Fruit fly (Drosophila melanogaster) whole organism, wandering third instar larva: ENCODE results near the gene Capr.

Experiments used
- Abd-B ChIP-seq: fragments of >200 bp; optimal IDR thresholded peaks from 2 replicates; lab custom pipeline; 2017; ENCODE audit warnings: missing biosample characterization, missing genetic modification characterization
- CG9705 ChIP-seq: fragments of 200-800 bp; sonication (Bioruptor generic); optimal IDR thresholded peaks from 2 replicates; lab custom pipeline; 2018; ENCODE audit warnings: missing biosample characterization, mild to moderate bottlenecking, missing genetic modification characterization
- CrebA ChIP-seq: fragments of 200-800 bp; sonication (Bioruptor generic); optimal IDR thresholded peaks from 2 replicates; lab custom pipeline; 2016; ENCODE audit warnings: missing biosample characterization, mild to moderate bottlenecking, missing genetic modification characterization, borderline replicate concordance
- Dif ChIP-seq: fragments of 200-275, 200-300 bp; sonication (Bioruptor generic); optimal IDR thresholded peaks from 2 replicates; lab custom pipeline; 2018; ENCODE audit warnings: missing biosample characterization, missing genetic modification characterization; ENCODE audit not compliant: partially characterized antibody
- GATAd ChIP-seq: sonication (Bioruptor generic); optimal IDR thresholded peaks from 2 replicates; lab custom pipeline; 2016; ENCODE audit warnings: missing biosample characterization, missing genetic modification characterization
- HLH106 ChIP-seq: fragments of 200-800 bp; optimal IDR thresholded peaks from 3 replicates; lab custom pipeline; 2019; ENCODE audit warnings: missing biosample characterization, mild to moderate bottlenecking, missing genetic modification characterization, moderate library complexity
- Hnf4 ChIP-seq: fragments of 200-800 bp; sonication (Bioruptor generic); optimal IDR thresholded peaks from 2 replicates; lab custom pipeline; 2016; ENCODE audit warnings: missing biosample characterization, mild to moderate bottlenecking, missing genetic modification characterization
- Hr78 ChIP-seq: fragments of >200 bp; optimal IDR thresholded peaks from 2 replicates; lab custom pipeline; 2017; ENCODE audit warnings: missing biosample characterization, missing genetic modification characterization
- Hr83 ChIP-seq: fragments of 200-300 bp; sonication (Bioruptor generic); optimal IDR thresholded peaks from 2 replicates; lab custom pipeline; 2016; ENCODE audit warnings: missing biosample characterization, mild to moderate bottlenecking, missing genetic modification characterization, moderate library complexity; ENCODE audit not compliant: poor library complexity, severe bottlenecking
- Mio ChIP-seq: sonication (Bioruptor generic); optimal IDR thresholded peaks from 2 replicates; lab custom pipeline; 2016; ENCODE audit warnings: missing biosample characterization, missing genetic modification characterization
- Myc ChIP-seq: fragments of >200 bp; optimal IDR thresholded peaks from 2 replicates; lab custom pipeline; 2017
- N ChIP-seq: fragments of >200 bp; optimal IDR thresholded peaks from 2 replicates; lab custom pipeline; 2018; ENCODE audit warnings: missing biosample characterization, missing external identifiers, missing genetic modification characterization
- Rel ChIP-seq, 2 experiments: fragments of 200-800 bp; sonication (Bioruptor generic) in 1 of 2; optimal IDR thresholded peaks; 2 replicates in 1 of 2; 3 replicates in 1 of 2; lab custom pipeline; 2016 to 2019; ENCODE audit warnings: mild to moderate bottlenecking in 2 of 2, missing biosample characterization in 2 of 2, missing genetic modification characterization in 2 of 2, moderate library complexity in 1 of 2
- Sp1 ChIP-seq: fragments of 200-800 bp; sonication (Bioruptor generic); optimal IDR thresholded peaks from 3 replicates; lab custom pipeline; 2019; ENCODE audit warnings: missing biosample characterization, mild to moderate bottlenecking, missing genetic modification characterization, moderate library complexity
- Vsx2 ChIP-seq: fragments of 200-300, 225-300 bp; sonication (Bioruptor generic); optimal IDR thresholded peaks from 2 replicates; lab custom pipeline; 2018; ENCODE audit warnings: missing biosample characterization, missing genetic modification characterization; ENCODE audit not compliant: partially characterized antibody
- br ChIP-seq: fragments of 200-800 bp; sonication (Bioruptor generic); optimal IDR thresholded peaks from 2 replicates; lab custom pipeline; 2016; ENCODE audit warnings: missing biosample characterization, missing genetic modification characterization
- brk ChIP-seq: fragments of 200-800 bp; sonication (Bioruptor generic); optimal IDR thresholded peaks from 2 replicates; lab custom pipeline; 2016; ENCODE audit warnings: missing biosample characterization, mild to moderate bottlenecking, missing genetic modification characterization
- dl ChIP-seq, 2 experiments: fragments of 175-275, 200-275 bp in 1 of 2; fragments of 200-275 bp in 1 of 2; sonication (Bioruptor generic); optimal IDR thresholded peaks; lab custom pipeline; 2018; ENCODE audit warnings: mild to moderate bottlenecking in 2 of 2, missing biosample characterization in 2 of 2, missing genetic modification characterization in 2 of 2, moderate library complexity in 2 of 2; ENCODE audit not compliant: partially characterized antibody in 2 of 2, insufficient read depth in 1 of 2
- dmrt93B ChIP-seq: fragments of 200-800 bp; sonication (Bioruptor generic); optimal IDR thresholded peaks from 2 replicates; lab custom pipeline; 2018; ENCODE audit warnings: missing biosample characterization, mild to moderate bottlenecking, missing genetic modification characterization
- foxo ChIP-seq, 2 experiments: fragments of 200-800 bp; sonication (Bioruptor generic); optimal IDR thresholded peaks; 2 replicates in 1 of 2; 3 replicates in 1 of 2; lab custom pipeline; 2016 to 2017; ENCODE audit warnings: missing biosample characterization in 2 of 2, missing genetic modification characterization in 2 of 2
- fru ChIP-seq: fragments of 200-800 bp; sonication (Bioruptor generic); optimal IDR thresholded peaks from 3 replicates; lab custom pipeline; 2016; ENCODE audit warnings: missing biosample characterization, mild to moderate bottlenecking, missing genetic modification characterization
- jim ChIP-seq: fragments of 175-275, 200-325 bp; sonication (Bioruptor generic); optimal IDR thresholded peaks from 2 replicates; lab custom pipeline; 2016; ENCODE audit warnings: missing biosample characterization, mild to moderate bottlenecking, missing genetic modification characterization
- lola ChIP-seq: fragments of >200 bp; optimal IDR thresholded peaks from 2 replicates; lab custom pipeline; 2017; ENCODE audit warnings: missing biosample characterization, missing genetic modification characterization
- pan ChIP-seq: fragments of >200 bp; optimal IDR thresholded peaks from 2 replicates; lab custom pipeline; 2017
- rgr ChIP-seq: fragments of 200-800 bp; sonication (Bioruptor generic); optimal IDR thresholded peaks from 3 replicates; lab custom pipeline; 2016; ENCODE audit warnings: missing biosample characterization, mild to moderate bottlenecking, missing genetic modification characterization
- sage ChIP-seq: fragments of 200-800 bp; sonication (Bioruptor generic); optimal IDR thresholded peaks from 2 replicates; lab custom pipeline; 2016; ENCODE audit warnings: missing biosample characterization, mild to moderate bottlenecking, missing genetic modification characterization
- sv ChIP-seq: fragments of 200-800 bp; sonication (Bioruptor generic); optimal IDR thresholded peaks from 3 replicates; lab custom pipeline; 2016; ENCODE audit warnings: missing biosample characterization, missing genetic modification characterization
- tai ChIP-seq: sonication (Bioruptor generic); optimal IDR thresholded peaks from 2 replicates; lab custom pipeline; 2016; ENCODE audit warnings: missing biosample characterization, missing genetic modification characterization
- usp ChIP-seq: fragments of >200 bp; optimal IDR thresholded peaks from 2 replicates; lab custom pipeline; 2017; ENCODE audit warnings: missing biosample characterization, missing genetic modification characterization
- woc ChIP-seq: sonication (Bioruptor generic); optimal IDR thresholded peaks from 2 replicates; lab custom pipeline; 2016; ENCODE audit warnings: missing biosample characterization, mild to moderate bottlenecking, missing genetic modification characterization

The Capr gene

dm6 chr3L:18627657-18628455 lies 45.3 kb downstream of the Capr start:
- TF ChIP-seq Dif (GFP tag; lab: Kevin White, UChicago) = peak; percentile 44
- peak in 1 of 2 experiments; percentile 22 for TF ChIP-seq dl (GFP tag; optimal IDR thresholded peaks at IDR 0.05; lab: Kevin White, UChicago; ENCODE audit: insufficient read depth in 1 of 2, partially characterized antibody in 2 of 2)
- TF ChIP-seq Hr78 (GFP tag; lab: Kevin White, UChicago) = no peak

- TF ChIP-seq brk (GFP tag; lab: Kevin White, UChicago) (no peak), HLH106 (tag; lab: Kevin White, UChicago) (peak; percentile 6)
Measured at dm6 chr3L:18626451-18627079, 46.6 kb downstream of the Capr start.

dm6 chr3L:18625786-18626185 lies 47.3 kb downstream of the Capr start, which contains the start of gene MYPT-75D:
TSS of gene MYPT-75D (plus strand) at chr3L:18625959.
- peak; percentile 65 for TF ChIP-seq Hnf4
- TF ChIP-seq Vsx2 (GFP tag; lab: Kevin White, UChicago) = no peak
- TF ChIP-seq Sp1 = peak; percentile 25
- TF ChIP-seq Hr83 (GFP tag; lab: Kevin White, UChicago) = peak; percentile 75
- TF ChIP-seq sage = no peak
- TF ChIP-seq Rel (GFP tag; optimal IDR thresholded peaks at IDR 0.05; lab: Kevin White, UChicago) = no peak
- peak; percentile 22 for TF ChIP-seq Rel (tag; optimal IDR thresholded peaks at IDR 0.05; lab: Kevin White, UChicago)
- no peak for TF ChIP-seq Abd-B (GFP tag; lab: Kevin White, UChicago)
- TF ChIP-seq usp (GFP tag; lab: Kevin White, UChicago) = no peak
- peak; percentile 39 for TF ChIP-seq rgr (GFP tag; lab: Kevin White, UChicago)
- TF ChIP-seq tai (GFP tag; lab: Kevin White, UChicago) = peak; percentile 16
- peak; percentile 18 for TF ChIP-seq jim (GFP tag; lab: Kevin White, UChicago)
- peak in 1 of 2 experiments; percentile 27 for TF ChIP-seq dl (GFP tag; optimal IDR thresholded peaks at IDR 0.05; lab: Kevin White, UChicago; ENCODE audit: insufficient read depth in 1 of 2, partially characterized antibody in 2 of 2)
- TF ChIP-seq foxo (GFP tag; optimal IDR thresholded peaks at IDR 0.05; lab: Kevin White, UChicago) = peak in 1 of 2 experiments; percentile 21

- no peak for TF ChIP-seq dmrt93B (GFP tag; lab: Kevin White, UChicago)
- TF ChIP-seq tai (GFP tag; lab: Kevin White, UChicago) = peak; percentile 40
- TF ChIP-seq foxo (GFP tag; optimal IDR thresholded peaks at IDR 0.05; lab: Kevin White, UChicago) = peak in 1 of 2 experiments; percentile 25
- TF ChIP-seq Rel (GFP tag; optimal IDR thresholded peaks at IDR 0.05; lab: Kevin White, UChicago) = no peak
- TF ChIP-seq Rel (tag; optimal IDR thresholded peaks at IDR 0.05; lab: Kevin White, UChicago) = no peak
Measured at dm6 chr3L:18622422-18622739, 50.7 kb downstream of the Capr start, which contains the start of gene bora. TSS of gene bora (plus strand) at chr3L:18622692.

dm6 chr3L:18621735-18622421 lies 51.2 kb downstream of the Capr start, which contains the start of gene not:
TSS of gene not (minus strand) at chr3L:18622129.
- TF ChIP-seq dl (GFP tag; optimal IDR thresholded peaks at IDR 0.05; lab: Kevin White, UChicago; ENCODE audit: insufficient read depth in 1 of 2, partially characterized antibody in 2 of 2) (no peak), Hnf4 (peak; percentile 10), fru (peak; percentile 3), sage (no peak)

- TF ChIP-seq brk (GFP tag; lab: Kevin White, UChicago) = peak; percentile 10
- TF ChIP-seq br (GFP tag; lab: Kevin White, UChicago) = peak; percentile 55
- TF ChIP-seq Hnf4 = peak; percentile 51
- TF ChIP-seq lola (GFP tag; lab: Kevin White, UChicago) = no peak
- peak; percentile 7 for TF ChIP-seq rgr (GFP tag; lab: Kevin White, UChicago)
- TF ChIP-seq GATAd (GFP tag; lab: Kevin White, UChicago) = no peak
- no peak for TF ChIP-seq Abd-B (GFP tag; lab: Kevin White, UChicago)
- peak; percentile 35 for TF ChIP-seq Hr83 (GFP tag; lab: Kevin White, UChicago)
- no peak for TF ChIP-seq Hr78 (GFP tag; lab: Kevin White, UChicago)
- TF ChIP-seq Myc (lab: Kevin White, UChicago) = peak; percentile 71
- TF ChIP-seq CrebA = no peak
- no peak for TF ChIP-seq CG9705 (GFP tag; lab: Kevin White, UChicago)
- TF ChIP-seq woc (GFP tag; lab: Kevin White, UChicago) = peak; percentile 53
- TF ChIP-seq Vsx2 (GFP tag; lab: Kevin White, UChicago) = no peak
- no peak for TF ChIP-seq sage
- TF ChIP-seq Sp1 = peak; percentile 31
- no peak for TF ChIP-seq pan (lab: Kevin White, UChicago)
- peak; percentile 54 for TF ChIP-seq sv (GFP tag; lab: Kevin White, UChicago)
- no peak for TF ChIP-seq Mio
- TF ChIP-seq HLH106 (tag; lab: Kevin White, UChicago) = peak; percentile 27
- TF ChIP-seq N (GFP tag; lab: Kevin White, UChicago) = no peak
- no peak for TF ChIP-seq jim (GFP tag; lab: Kevin White, UChicago)
- TF ChIP-seq foxo (GFP tag; optimal IDR thresholded peaks at IDR 0.05; lab: Kevin White, UChicago) = peak in 1 of 2 experiments; percentile 55
- TF ChIP-seq Dif (GFP tag; lab: Kevin White, UChicago) = no peak
- no peak for TF ChIP-seq usp (GFP tag; lab: Kevin White, UChicago)
- peak; percentile 64 for TF ChIP-seq fru
Measured at dm6 chr3L:18620988-18621734, 52.0 kb downstream of the Capr start.
